Worm (Caenorhabditis elegans) whole organism, late embryonic: Measurements from ENCODE around the gene gst-29.
"Not testable (repeated sequence)": the region's sequence is repeated elsewhere in the genome, so short reads cannot be mapped to it uniquely, and the experiment has no call there.

Experiments
- C38D4.7 ChIP-seq: fragments of 200-800 bp; sonication (Bioruptor generic); optimal IDR thresholded peaks from 2 replicates; lab custom pipeline; 2018; ENCODE audit warnings: mild to moderate bottlenecking, missing genetic modification characterization, moderate library complexity, missing compliant biosample characterization
- F13H6.1 ChIP-seq: sonication (generic microtip); optimal IDR thresholded peaks from 2 replicates; lab custom pipeline; 2016; ENCODE audit warnings: missing genetic modification characterization, missing compliant biosample characterization
- fkh-6 ChIP-seq: sonication (generic microtip); optimal IDR thresholded peaks from 2 replicates; lab custom pipeline; 2016; ENCODE audit warnings: missing genetic modification characterization, missing compliant biosample characterization
- pha-4 ChIP-seq: fragments of 150-350 bp; optimal IDR thresholded peaks from 2 replicates; lab custom pipeline; 2018; ENCODE audit warnings: missing biosample characterization, missing genetic modification reagents, missing genetic modification characterization

DNA sequence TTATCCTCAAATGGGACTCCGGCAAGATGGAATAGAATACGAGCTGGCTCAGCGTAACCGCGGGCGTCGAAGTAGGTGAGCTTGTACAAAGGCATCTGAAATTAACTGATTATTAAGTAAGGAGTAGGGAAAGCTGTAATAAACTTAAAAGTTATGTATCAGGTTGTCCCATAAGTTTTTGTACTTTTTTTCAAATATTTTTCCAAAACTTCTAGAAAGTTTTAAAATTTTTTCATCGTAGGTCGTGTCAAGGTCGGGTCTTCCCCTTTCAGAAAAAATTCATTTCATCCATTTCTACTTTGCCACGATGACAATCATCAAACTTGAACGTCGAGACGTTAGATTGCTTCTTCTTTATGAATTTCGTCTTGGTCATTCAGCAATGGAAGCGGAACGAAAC is 2.2 kb upstream of the gst-29 start, which contains the start of gene gst-39:
- TF ChIP-seq pha-4 (tag; lab: Kevin White, UChicago); fkh-6 (tag; lab: Kevin White, UChicago); C38D4.7; F13H6.1 (tag; lab: Kevin White, UChicago): not testable (repeated sequence)
